Fruit fly (Drosophila melanogaster) whole organism, embryonic: ENCODE results near the gene CG32487.

Experiments used
- Ada2b ChIP-seq: fragments of 200-800 bp; sonication (Bioruptor generic); IDR thresholded peaks from 2 replicates; pipeline ENCODE4 v1.3.6; 2022; ENCODE audit warnings: missing biosample characterization, missing genetic modification characterization
- Antp ChIP-seq: fragments of 200-800 bp; sonication (Bioruptor generic); optimal IDR thresholded peaks from 3 replicates; lab custom pipeline; 2016; ENCODE audit warnings: missing biosample characterization, missing genetic modification characterization
- Asciz ChIP-seq: fragments of 200-800 bp; sonication (Bioruptor generic); optimal IDR thresholded peaks from 2 replicates; lab custom pipeline; 2017; ENCODE audit warnings: missing biosample characterization, mild to moderate bottlenecking, missing genetic modification characterization, missing genetic modification reagents
- Bdp1 ChIP-seq: fragments of 200-800 bp; sonication (Bioruptor generic); optimal IDR thresholded peaks from 3 replicates; lab custom pipeline; 2016; ENCODE audit warnings: missing biosample characterization, missing genetic modification characterization
- Bteb2 ChIP-seq: fragments of 200-800 bp; sonication (Bioruptor generic); optimal IDR thresholded peaks from 2 replicates; lab custom pipeline; 2016; ENCODE audit warnings: missing biosample characterization, missing genetic modification characterization
- CG10431 ChIP-seq: fragments of 200-800 bp; sonication (Bioruptor generic); optimal IDR thresholded peaks from 3 replicates; lab custom pipeline; 2018; ENCODE audit warnings: missing biosample characterization, mild to moderate bottlenecking, missing genetic modification characterization
- CG11093 ChIP-seq: fragments of 200-800 bp; sonication (Bioruptor generic); IDR thresholded peaks from 3 replicates; pipeline ENCODE4 v1.3.6; 2022; ENCODE audit warnings: missing biosample characterization, missing genetic modification characterization
- CG11560 ChIP-seq: fragments of 200-800 bp; sonication (Bioruptor generic); IDR thresholded peaks from 3 replicates; pipeline ENCODE4 v1.3.6; 2022; ENCODE audit warnings: missing biosample characterization, missing genetic modification characterization
- CG13287 ChIP-seq: fragments of 200-800 bp; sonication (Bioruptor generic); IDR thresholded peaks from 2 replicates; pipeline ENCODE4 v1.3.6; 2022; ENCODE audit warnings: missing biosample characterization, missing genetic modification characterization; ENCODE audit not compliant: partially characterized antibody
- CG14860 ChIP-seq: fragments of 200-800 bp; sonication (Bioruptor generic); IDR thresholded peaks from 3 replicates; pipeline ENCODE4 v1.3.6; 2022; ENCODE audit warnings: missing biosample characterization, missing genetic modification characterization; ENCODE audit not compliant: partially characterized antibody
- CG15601 ChIP-seq: fragments of 200-800 bp; sonication (Bioruptor generic); optimal IDR thresholded peaks from 3 replicates; lab custom pipeline; 2019; ENCODE audit warnings: missing biosample characterization, mild to moderate bottlenecking, missing genetic modification characterization, moderate library complexity
- CG16779 ChIP-seq: fragments of 200-800 bp; sonication (Bioruptor generic); IDR thresholded peaks from 2 replicates; pipeline ENCODE4 v1.3.6; 2022; ENCODE audit warnings: missing biosample characterization, missing genetic modification characterization
- CG17359 ChIP-seq: fragments of 200-800 bp; sonication (Bioruptor generic); optimal IDR thresholded peaks from 3 replicates; lab custom pipeline; 2018; ENCODE audit warnings: missing biosample characterization, mild to moderate bottlenecking, missing genetic modification characterization, moderate library complexity
- CG17361 ChIP-seq: fragments of 200-800 bp; sonication (Bioruptor generic); IDR thresholded peaks from 3 replicates; pipeline ENCODE4 v1.3.6; 2022; ENCODE audit warnings: missing biosample characterization, missing genetic modification characterization
- CG18011 ChIP-seq: fragments of 200-800 bp; sonication (Bioruptor generic); optimal IDR thresholded peaks from 2 replicates; lab custom pipeline; 2017; ENCODE audit warnings: missing biosample characterization, missing genetic modification characterization, mild to moderate bottlenecking, moderate library complexity, missing genotype
- CG30431 ChIP-seq: fragments of 200-800 bp; sonication (Bioruptor generic); optimal IDR thresholded peaks from 2 replicates; lab custom pipeline; 2017; ENCODE audit warnings: missing biosample characterization, missing genetic modification characterization
- CG3281 ChIP-seq: fragments of 200-800 bp; sonication (Bioruptor generic); optimal IDR thresholded peaks from 3 replicates; lab custom pipeline; 2017; ENCODE audit warnings: missing biosample characterization, mild to moderate bottlenecking, missing genetic modification characterization
- CG34376 ChIP-seq: fragments of 200-800 bp; sonication (Bioruptor generic); optimal IDR thresholded peaks from 2 replicates; lab custom pipeline; 2018; ENCODE audit warnings: missing biosample characterization, mild to moderate bottlenecking, missing genetic modification characterization
- CG34422 ChIP-seq: fragments of 200-800 bp; sonication (Bioruptor generic); IDR thresholded peaks from 3 replicates; pipeline ENCODE4 v1.3.6; 2022; ENCODE audit warnings: missing biosample characterization, missing genetic modification characterization
- CG7839 ChIP-seq: fragments of 200-800 bp; sonication (Bioruptor generic); optimal IDR thresholded peaks from 3 replicates; lab custom pipeline; 2018; ENCODE audit warnings: missing biosample characterization, mild to moderate bottlenecking, missing genetic modification characterization, moderate library complexity
- CG8281 ChIP-seq: fragments of 200-800 bp; sonication (Bioruptor generic); optimal IDR thresholded peaks from 2 replicates; lab custom pipeline; 2018; ENCODE audit warnings: missing biosample characterization, mild to moderate bottlenecking, missing genetic modification characterization, moderate library complexity
- CG9932 ChIP-seq: fragments of 200-800 bp; sonication (Bioruptor generic); IDR thresholded peaks from 2 replicates; pipeline ENCODE4 v1.3.6; 2022; ENCODE audit warnings: missing biosample characterization, missing genetic modification characterization
- D19A ChIP-seq: fragments of 200-800 bp; optimal IDR thresholded peaks from 3 replicates; lab custom pipeline; 2019; ENCODE audit warnings: missing biosample characterization, mild to moderate bottlenecking, missing genetic modification characterization, moderate library complexity
- Dbx ChIP-seq: fragments of 200-800 bp; sonication (Bioruptor generic); IDR thresholded peaks from 3 replicates; pipeline ENCODE4 v1.3.6; 2022; ENCODE audit warnings: missing biosample characterization, missing genetic modification characterization
- Hr3 ChIP-seq: fragments of 200-800 bp; sonication (Bioruptor generic); optimal IDR thresholded peaks from 3 replicates; lab custom pipeline; 2016; ENCODE audit warnings: missing biosample characterization, missing genetic modification characterization
- Neu2 ChIP-seq: fragments of 200-800 bp; sonication (Bioruptor generic); optimal IDR thresholded peaks from 3 replicates; lab custom pipeline; 2016; ENCODE audit warnings: missing biosample characterization, missing genetic modification characterization, borderline replicate concordance
- PHDP ChIP-seq: fragments of 200-800 bp; sonication (Bioruptor generic); optimal IDR thresholded peaks from 3 replicates; lab custom pipeline; 2018; ENCODE audit warnings: missing biosample characterization, mild to moderate bottlenecking, missing genetic modification characterization, moderate library complexity
- Xbp1 ChIP-seq: fragments of 200-800 bp; sonication (Bioruptor generic); optimal IDR thresholded peaks from 3 replicates; lab custom pipeline; 2016; ENCODE audit warnings: missing biosample characterization, mild to moderate bottlenecking, missing genetic modification characterization
- ab ChIP-seq: fragments of 200-800 bp; sonication (Bioruptor generic); optimal IDR thresholded peaks from 2 replicates; lab custom pipeline; 2016; ENCODE audit warnings: missing biosample characterization, missing genetic modification characterization
- amos ChIP-seq: fragments of 200-800 bp; sonication (Bioruptor generic); IDR thresholded peaks from 2 replicates; pipeline ENCODE4 v1.3.6; 2022; ENCODE audit warnings: missing biosample characterization, missing genetic modification characterization; ENCODE audit not compliant: partially characterized antibody
- bab2 ChIP-seq: fragments of 200-800 bp; sonication (Bioruptor generic); optimal IDR thresholded peaks from 2 replicates; lab custom pipeline; 2016; ENCODE audit warnings: missing biosample characterization, missing genetic modification characterization
- chm ChIP-seq: fragments of 200-800 bp; sonication (Bioruptor generic); IDR thresholded peaks from 2 replicates; pipeline ENCODE4 v1.3.6; 2022; ENCODE audit warnings: missing biosample characterization, missing genetic modification characterization
- dan ChIP-seq: fragments of 200-800 bp; sonication (Bioruptor generic); IDR thresholded peaks from 2 replicates; pipeline ENCODE4 v1.3.6; 2022; ENCODE audit warnings: missing biosample characterization, missing genetic modification characterization
- eve ChIP-seq, 2 experiments: fragments of >200 bp; optimal IDR thresholded peaks; 2 replicates each; lab custom pipeline; 2017; ENCODE audit warnings: missing biosample characterization in 2 of 2, missing genetic modification characterization in 2 of 2
- fd96Cb ChIP-seq: fragments of 200-800 bp; sonication (Bioruptor generic); optimal IDR thresholded peaks from 2 replicates; lab custom pipeline; 2018; ENCODE audit warnings: missing biosample characterization, mild to moderate bottlenecking, missing genetic modification characterization, moderate library complexity
- fru ChIP-seq: fragments of >200 bp; optimal IDR thresholded peaks from 2 replicates; lab custom pipeline; 2017
- gcm ChIP-seq: fragments of 200-800 bp; sonication (Bioruptor generic); optimal IDR thresholded peaks from 2 replicates; lab custom pipeline; 2019; ENCODE audit warnings: missing biosample characterization, mild to moderate bottlenecking, missing genetic modification characterization, moderate library complexity
- ham ChIP-seq: fragments of 200-800 bp; sonication (Bioruptor generic); IDR thresholded peaks from 2 replicates; pipeline ENCODE4 v1.3.6; 2022; ENCODE audit warnings: missing biosample characterization, missing genetic modification characterization
- hkb ChIP-seq, 2 experiments: fragments of 200-800 bp in 1 of 2; fragments of >200 bp in 1 of 2; sonication (Bioruptor generic) in 1 of 2; IDR thresholded peaks in 1 of 2; optimal IDR thresholded peaks in 1 of 2; 2 replicates each; pipeline versions ENCODE4 v1.3.6 to Lab custom; 2017 to 2022; ENCODE audit warnings: missing biosample characterization in 1 of 2, missing genetic modification characterization in 1 of 2
- ind ChIP-seq: fragments of 200-800 bp; sonication (Bioruptor generic); optimal IDR thresholded peaks from 3 replicates; lab custom pipeline; 2016; ENCODE audit warnings: missing biosample characterization, missing genetic modification characterization
- jigr1 ChIP-seq: fragments of 200-800 bp; sonication (Bioruptor generic); IDR thresholded peaks from 3 replicates; pipeline ENCODE4 v1.3.6; 2022; ENCODE audit warnings: missing biosample characterization, missing genetic modification characterization
- klu ChIP-seq: fragments of 200-800 bp; sonication (Bioruptor generic); IDR thresholded peaks from 2 replicates; pipeline ENCODE4 v1.3.6; 2022; ENCODE audit warnings: missing biosample characterization, missing genetic modification characterization
- lilli ChIP-seq: fragments of 200-800 bp; sonication (Bioruptor generic); optimal IDR thresholded peaks from 3 replicates; lab custom pipeline; 2016; ENCODE audit warnings: missing biosample characterization, missing genetic modification characterization
- pros ChIP-seq: fragments of 200-800 bp; sonication (Bioruptor generic); optimal IDR thresholded peaks from 3 replicates; lab custom pipeline; 2019; ENCODE audit warnings: missing biosample characterization, mild to moderate bottlenecking, missing genetic modification characterization, moderate library complexity
- sens-2 ChIP-seq: fragments of 200-800 bp; sonication (Bioruptor generic); IDR thresholded peaks from 2 replicates; pipeline ENCODE4 v1.3.6; 2022; ENCODE audit warnings: missing biosample characterization, missing genetic modification characterization
- slou ChIP-seq: fragments of 200-800 bp; sonication (Bioruptor generic); optimal IDR thresholded peaks from 3 replicates; lab custom pipeline; 2016; ENCODE audit warnings: missing biosample characterization, missing genetic modification characterization
- sug ChIP-seq: fragments of 200-800 bp; optimal IDR thresholded peaks from 2 replicates; lab custom pipeline; 2019; ENCODE audit warnings: missing biosample characterization, mild to moderate bottlenecking, missing genetic modification characterization, moderate library complexity
- vnd ChIP-seq: fragments of 200-800 bp; sonication (Bioruptor generic); IDR thresholded peaks from 3 replicates; pipeline ENCODE4 v1.3.6; 2022; ENCODE audit warnings: missing biosample characterization, missing genetic modification characterization; ENCODE audit not compliant: partially characterized antibody
- zen ChIP-seq: fragments of 200-800 bp; sonication (Bioruptor generic); optimal IDR thresholded peaks from 3 replicates; lab custom pipeline; 2018; ENCODE audit warnings: missing biosample characterization, mild to moderate bottlenecking, missing genetic modification characterization, moderate library complexity

CG32487 gene

dm6 chr3L:3046325-3047156, 29.5 kb upstream of the CG32487 start, which contains the start of the genes scramb2 and Sk2 (continued):
- TF ChIP-seq slou (GFP tag; lab: Kevin White, UChicago) (peak; percentile 64), CG8281 (tag; lab: Kevin White, UChicago) (peak; percentile 84), sug (peak; percentile 87), CG18011 (GFP tag; lab: Kevin White, UChicago) (peak; percentile 82), Ada2b (GFP tag; lab: Robert Waterston, UW) (peak; percentile 97), Dbx (GFP tag; lab: Robert Waterston, UW) (peak; percentile 94), eve (GFP tag; optimal IDR thresholded peaks at IDR 0.05; lab: Kevin White, UChicago) (no peak), CG17361 (GFP tag; lab: Robert Waterston, UW) (peak; percentile 95), Asciz (GFP tag; lab: Kevin White, UChicago) (peak; percentile 95), pros (GFP tag; lab: Kevin White, UChicago) (peak; percentile 71), fru (lab: Kevin White, UChicago) (no peak), klu (peak; percentile 89), fd96Cb (tag; lab: Kevin White, UChicago) (peak; percentile 94), zen (tag; lab: Kevin White, UChicago) (peak; percentile 86), CG3281 (GFP tag; lab: Kevin White, UChicago) (peak; percentile 97), CG34376 (GFP tag; lab: Kevin White, UChicago) (peak; percentile 93), ham (GFP tag; lab: Robert Waterston, UW) (peak; percentile 77), vnd (GFP tag; lab: Robert Waterston, UW) (no peak), CG30431 (GFP tag; lab: Kevin White, UChicago) (peak; percentile 94), gcm (GFP tag; lab: Kevin White, UChicago) (peak; percentile 94), CG11560 (peak; percentile 79), CG34422 (peak; percentile 96), chm (peak; percentile 96), amos (GFP tag; lab: Robert Waterston, UW) (no peak), CG10431 (GFP tag; lab: Kevin White, UChicago) (peak; percentile 85), sens-2 (GFP tag; lab: Robert Waterston, UW) (peak; percentile 94), CG14860 (GFP tag; lab: Robert Waterston, UW) (no peak), CG13287 (peak; percentile 29), CG11093 (GFP tag; lab: Robert Waterston, UW) (peak; percentile 90), ab (GFP tag; lab: Kevin White, UChicago) (peak; percentile 71), Xbp1 (GFP tag; lab: Kevin White, UChicago) (peak; percentile 95), Neu2 (GFP tag; lab: Kevin White, UChicago) (no peak), dan (peak; percentile 74; the same call in 1 of the 2 replicates), hkb (optimal IDR thresholded peaks at IDR 0.05; lab: Kevin White, UChicago) (peak; percentile 58), hkb (GFP tag; IDR thresholded peaks at IDR 0.05; lab: Robert Waterston, UW) (peak; percentile 98), D19A (tag; lab: Kevin White, UChicago) (peak; percentile 90), Antp (peak; percentile 78), CG15601 (tag; lab: Kevin White, UChicago) (peak; percentile 88), Bdp1 (peak; percentile 75), CG17359 (tag; lab: Kevin White, UChicago) (peak; percentile 96), jigr1 (GFP tag; lab: Robert Waterston, UW) (peak; percentile 90), bab2 (GFP tag; lab: Kevin White, UChicago) (peak; percentile 87), CG7839 (tag; lab: Kevin White, UChicago) (peak; percentile 96), Hr3 (GFP tag; lab: Kevin White, UChicago) (peak; percentile 91), lilli (peak; percentile 93), CG9932 (GFP tag; lab: Robert Waterston, UW) (peak; percentile 90), ind (GFP tag; lab: Kevin White, UChicago) (peak; percentile 94), PHDP (peak; percentile 96), CG16779 (GFP tag; lab: Robert Waterston, UW) (peak; percentile 84), Bteb2 (GFP tag; lab: Kevin White, UChicago) (peak; percentile 73)
